Worm (Caenorhabditis elegans) whole organism, L4 larva: ENCODE data around the gene K09E2.3.

Experiments used
- D1046.2 ChIP-seq: fragments of 200-800 bp; sonication (Bioruptor generic); IDR thresholded peaks from 2 replicates; pipeline ENCODE4 v1.3.6; 2022; ENCODE audit warnings: missing genetic modification characterization, missing compliant biosample characterization
- F10B5.3 ChIP-seq: sonication (generic microtip); optimal IDR thresholded peaks from 2 replicates; lab custom pipeline; 2016; ENCODE audit warnings: mild to moderate bottlenecking, missing genetic modification characterization, missing compliant biosample characterization
- F37D6.2 ChIP-seq: sonication (generic microtip); optimal IDR thresholded peaks from 2 replicates; lab custom pipeline; 2016; ENCODE audit warnings: mild to moderate bottlenecking, missing genetic modification characterization, missing compliant biosample characterization
- F49E8.2 ChIP-seq: sonication (generic microtip); optimal IDR thresholded peaks from 2 replicates; lab custom pipeline; 2016; ENCODE audit warnings: missing compliant biosample characterization, mild to moderate bottlenecking, missing genetic modification characterization, borderline replicate concordance
- T26A8.4 ChIP-seq: fragments of 200-800 bp; sonication (Bioruptor generic); IDR thresholded peaks from 2 replicates; pipeline ENCODE4 v1.3.6; 2022; ENCODE audit warnings: missing genetic modification characterization, missing compliant biosample characterization
- Y48G9A.11 ChIP-seq: fragments of 200-800 bp; sonication (Bioruptor generic); IDR thresholded peaks from 2 replicates; pipeline ENCODE4 v1.3.6; 2022; ENCODE audit warnings: missing genetic modification reagents, missing genetic modification characterization, missing compliant biosample characterization
- ZK546.5 ChIP-seq, 2 experiments: sonication (generic microtip); optimal IDR thresholded peaks; 2 replicates each; lab custom pipeline; 2017; ENCODE audit warnings: missing biosample characterization in 2 of 2, missing genetic modification characterization in 2 of 2
- aha-1 ChIP-seq: fragments of 150-350 bp; peaks from one replicate; lab custom pipeline; 2014; ENCODE audit warnings: missing biosample characterization, missing genetic modification characterization
- ama-1 ChIP-seq: fragments of 150-350 bp; optimal IDR thresholded peaks from 2 replicates; lab custom pipeline; 2014; ENCODE audit warnings: inconsistent platforms, mixed read lengths
- arid-1 ChIP-seq: fragments of 200-800 bp; sonication (Bioruptor generic); conservative IDR thresholded peaks from 2 replicates; pipeline ENCODE4 v1.3.6; 2022; ENCODE audit warnings: missing genetic modification reagents, missing genetic modification characterization, missing compliant biosample characterization
- ceh-32 ChIP-seq: sonication (generic microtip); optimal IDR thresholded peaks from 2 replicates; lab custom pipeline; 2016; ENCODE audit warnings: mild to moderate bottlenecking, missing genetic modification characterization, missing compliant biosample characterization; ENCODE audit not compliant: poor library complexity
- ceh-82 ChIP-seq: sonication (generic microtip); optimal IDR thresholded peaks from 2 replicates; lab custom pipeline; 2017; ENCODE audit warnings: missing biosample characterization, missing genetic modification characterization
- cey-2 ChIP-seq: sonication (generic microtip); optimal IDR thresholded peaks from 3 replicates; lab custom pipeline; 2017; ENCODE audit warnings: missing genetic modification characterization, mild to moderate bottlenecking, missing compliant biosample characterization, antibody characterized with exemption, borderline replicate concordance; ENCODE audit not compliant: insufficient read depth
- ctbp-1 ChIP-seq: fragments of 200-800 bp; sonication (Bioruptor generic); IDR thresholded peaks from 2 replicates; pipeline ENCODE4 v1.3.6; 2022; ENCODE audit warnings: missing genetic modification reagents, missing genetic modification characterization, missing compliant biosample characterization
- daf-8 ChIP-seq: fragments of 200-800 bp; sonication (Bioruptor generic); IDR thresholded peaks from 2 replicates; pipeline ENCODE4 v1.3.6; 2022; ENCODE audit warnings: missing genetic modification characterization, missing compliant biosample characterization
- dpl-1 ChIP-seq: fragments of 150-350 bp; optimal IDR thresholded peaks from 2 replicates; lab custom pipeline; 2014; ENCODE audit warnings: missing biosample characterization, missing genetic modification reagents, missing genetic modification characterization
- egl-27 ChIP-seq: sonication (generic microtip); optimal IDR thresholded peaks from 3 replicates; lab custom pipeline; 2017; ENCODE audit warnings: missing biosample characterization, missing genetic modification reagents, missing genetic modification characterization
- egl-43 ChIP-seq: fragments of 200-800 bp; sonication (Bioruptor generic); IDR thresholded peaks from 2 replicates; pipeline ENCODE4 v1.3.6; 2022; ENCODE audit warnings: missing genetic modification reagents, missing genetic modification characterization, missing compliant biosample characterization
- hlh-11 ChIP-seq: fragments of 200-800 bp; sonication (Bioruptor generic); optimal IDR thresholded peaks from 2 replicates; lab custom pipeline; 2018; ENCODE audit warnings: mild to moderate bottlenecking, missing genetic modification characterization, missing compliant biosample characterization
- jun-1 ChIP-seq: fragments of 150-350 bp; optimal IDR thresholded peaks from 2 replicates; lab custom pipeline; 2014; ENCODE audit warnings: missing biosample characterization, missing genetic modification reagents, missing genetic modification characterization
- lin-13 ChIP-seq: fragments of 150-350 bp; optimal IDR thresholded peaks from 2 replicates; lab custom pipeline; 2014; ENCODE audit warnings: missing biosample characterization, missing genetic modification reagents, missing genetic modification characterization
- lin-29 ChIP-seq: fragments of 200-800 bp; sonication (Bioruptor generic); IDR thresholded peaks from 2 replicates; pipeline ENCODE4 v1.3.6; 2022; ENCODE audit warnings: missing genetic modification reagents, missing genetic modification characterization, missing compliant biosample characterization
- lir-3 ChIP-seq: sonication (generic microtip); optimal IDR thresholded peaks from 2 replicates; lab custom pipeline; 2016; ENCODE audit warnings: mild to moderate bottlenecking, missing genetic modification characterization, missing compliant biosample characterization
- lsy-2 ChIP-seq, 2 experiments: fragments of 150-350 bp in 1 of 2; sonication (generic microtip) in 1 of 2; optimal IDR thresholded peaks; 2 replicates each; lab custom pipeline; 2014 to 2017; ENCODE audit warnings: missing biosample characterization in 2 of 2, missing genetic modification characterization in 2 of 2
- mdt-29 ChIP-seq: fragments of 200-800 bp; sonication (Bioruptor generic); IDR thresholded peaks from 2 replicates; pipeline ENCODE4 v1.3.6; 2022; ENCODE audit warnings: missing genetic modification reagents, missing genetic modification characterization, missing compliant biosample characterization
- mep-1 ChIP-seq: fragments of 150-350 bp; sonication (generic microtip); optimal IDR thresholded peaks from 3 replicates; lab custom pipeline; 2014; ENCODE audit warnings: missing biosample characterization, missing genetic modification characterization
- nhr-102 ChIP-seq: sonication (generic microtip); optimal IDR thresholded peaks from 2 replicates; lab custom pipeline; 2016; ENCODE audit warnings: mild to moderate bottlenecking, missing genetic modification characterization, moderate library complexity, missing compliant biosample characterization
- nhr-111 ChIP-seq: fragments of 200-800 bp; sonication (Bioruptor generic); optimal IDR thresholded peaks from 2 replicates; lab custom pipeline; 2018; ENCODE audit warnings: mild to moderate bottlenecking, missing genetic modification characterization, missing compliant biosample characterization
- nhr-237 ChIP-seq: sonication (generic microtip); optimal IDR thresholded peaks from 2 replicates; lab custom pipeline; 2017; ENCODE audit warnings: missing biosample characterization, missing genetic modification characterization
- nhr-41 ChIP-seq: fragments of 200-800 bp; sonication (Bioruptor generic); IDR thresholded peaks from 2 replicates; pipeline ENCODE4 v1.3.6; 2022; ENCODE audit warnings: missing genetic modification reagents, missing genetic modification characterization, missing compliant biosample characterization
- nhr-42 ChIP-seq: fragments of 200-800 bp; sonication (Bioruptor generic); IDR thresholded peaks from 2 replicates; pipeline ENCODE4 v1.3.6; 2022; ENCODE audit warnings: missing genetic modification characterization, missing compliant biosample characterization
- nhr-48 ChIP-seq: sonication (generic microtip); optimal IDR thresholded peaks from 2 replicates; lab custom pipeline; 2016; ENCODE audit warnings: mild to moderate bottlenecking, missing genetic modification characterization, missing compliant biosample characterization
- nhr-6 ChIP-seq: fragments of 150-350 bp; optimal IDR thresholded peaks from 2 replicates; lab custom pipeline; 2014; ENCODE audit warnings: missing biosample characterization, missing genetic modification characterization
- php-3 ChIP-seq: fragments of 200-800 bp; sonication (Bioruptor generic); IDR thresholded peaks from 2 replicates; pipeline ENCODE4 v1.3.6; 2022; ENCODE audit warnings: missing genetic modification reagents, missing genetic modification characterization, missing compliant biosample characterization
- rbr-2 ChIP-seq: sonication (generic microtip); optimal IDR thresholded peaks from 2 replicates; lab custom pipeline; 2016; ENCODE audit warnings: missing genotype, missing genetic modification characterization, missing compliant biosample characterization
- skn-1 ChIP-seq: fragments of 150-350 bp; optimal IDR thresholded peaks from 2 replicates; lab custom pipeline; 2014; ENCODE audit warnings: missing biosample characterization, missing genetic modification characterization
- snpc-1.2 ChIP-seq: fragments of 200-800 bp; sonication (Bioruptor generic); IDR thresholded peaks from 2 replicates; pipeline ENCODE4 v1.3.6; 2022; ENCODE audit warnings: missing genetic modification reagents, missing genetic modification characterization, missing compliant biosample characterization
- spr-1 ChIP-seq: sonication (generic microtip); optimal IDR thresholded peaks from 2 replicates; lab custom pipeline; 2016; ENCODE audit warnings: mild to moderate bottlenecking, missing genetic modification characterization, missing compliant biosample characterization
- spr-3 ChIP-seq: fragments of 200-800 bp; sonication (Bioruptor generic); optimal IDR thresholded peaks from 2 replicates; lab custom pipeline; 2018; ENCODE audit warnings: mild to moderate bottlenecking, missing genetic modification characterization, missing compliant biosample characterization
- tra-1 ChIP-seq: fragments of 200-800 bp; sonication (Bioruptor generic); IDR thresholded peaks from 2 replicates; pipeline ENCODE4 v1.3.6; 2022; ENCODE audit warnings: missing genetic modification reagents, missing genetic modification characterization, missing compliant biosample characterization
- unc-39 ChIP-seq: sonication (generic microtip); optimal IDR thresholded peaks from 2 replicates; lab custom pipeline; 2017; ENCODE audit warnings: missing biosample characterization, missing genetic modification characterization
- vab-7 ChIP-seq: fragments of 200-800 bp; sonication (Bioruptor generic); IDR thresholded peaks from 2 replicates; pipeline ENCODE4 v1.3.6; 2022; ENCODE audit warnings: missing genetic modification reagents, missing genetic modification characterization, missing compliant biosample characterization
- zag-1 ChIP-seq: fragments of 150-350 bp; optimal IDR thresholded peaks from 2 replicates; lab custom pipeline; 2014; ENCODE audit warnings: missing biosample characterization, missing genetic modification characterization
- ztf-11 ChIP-seq: fragments of 150-350 bp; optimal IDR thresholded peaks from 2 replicates; lab custom pipeline; 2014; ENCODE audit warnings: missing biosample characterization, missing genetic modification characterization
- ztf-7 ChIP-seq: fragments of 150-350 bp; optimal IDR thresholded peaks from 2 replicates; lab custom pipeline; 2014; ENCODE audit warnings: missing biosample characterization, missing genetic modification characterization

Gene K09E2.3

DNA sequence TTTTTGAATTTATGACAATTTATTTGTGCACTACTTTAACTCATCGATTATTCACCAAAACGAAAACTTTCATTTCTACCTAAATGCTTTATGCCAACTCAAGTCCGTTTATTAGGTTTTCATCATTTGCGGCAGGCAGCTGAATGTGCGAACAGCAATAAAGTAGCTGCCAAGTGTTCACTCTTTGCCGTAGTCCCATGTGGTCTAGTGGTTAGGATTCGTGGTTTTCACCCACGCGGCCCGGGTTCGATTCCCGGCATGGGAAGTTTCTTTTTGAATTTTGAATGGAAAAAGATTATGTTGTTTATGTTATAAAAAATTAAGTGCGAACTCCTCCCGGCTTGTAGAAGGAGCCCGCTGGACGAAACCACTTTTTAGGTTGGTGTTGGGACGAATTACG is 26.6 kb upstream of the K09E2.3 start (continued):
- peak; percentile 35 for TF ChIP-seq rbr-2 (tag; lab: Kevin White, UChicago)
- no peak for TF ChIP-seq cey-2 (tag; lab: Kevin White, UChicago)
- TF ChIP-seq daf-8: 0 out of 2 replicates have a peak, but pooled peaks have one; percentile 67
- TF ChIP-seq ceh-82 (tag; lab: Kevin White, UChicago): no peak
- no peak for TF ChIP-seq ZK546.5 (tag; optimal IDR thresholded peaks at IDR 0.05; lab: Kevin White, UChicago)
- peak; percentile 92 for TF ChIP-seq snpc-1.2 (GFP tag; lab: Robert Waterston, UW)
- TF ChIP-seq spr-3 (GFP tag; lab: Kevin White, UChicago): peak; percentile 53
- TF ChIP-seq F10B5.3 (tag; lab: Kevin White, UChicago): no peak
- TF ChIP-seq ceh-32: no peak
- no peak for TF ChIP-seq nhr-237 (tag; lab: Kevin White, UChicago)
- TF ChIP-seq lin-13: peak; percentile 39
- TF ChIP-seq mep-1 (tag; lab: Kevin White, UChicago): peak; percentile 51
- TF ChIP-seq nhr-42 (GFP tag; lab: Robert Waterston, UW): peak; percentile 74; the same call in 1 of the 2 replicates
- no peak for TF ChIP-seq zag-1 (tag; lab: Kevin White, UChicago)
- TF ChIP-seq nhr-48 (tag; lab: Kevin White, UChicago): peak; percentile 65
- no peak for TF ChIP-seq skn-1 (tag; lab: Kevin White, UChicago)
- TF ChIP-seq aha-1 (tag; lab: Kevin White, UChicago): peak; percentile 87
- TF ChIP-seq ama-1 (lab: Kevin White, UChicago): no peak
- TF ChIP-seq jun-1: no peak
- peak; percentile 71 for TF ChIP-seq tra-1 (GFP tag; lab: Robert Waterston, UW)
- TF ChIP-seq vab-7: peak; percentile 89
- TF ChIP-seq hlh-11 (tag; lab: Kevin White, UChicago): no peak
- TF ChIP-seq Y48G9A.11: peak; percentile 61; the same call in 1 of the 2 replicates

ce11 chrX:8646997-8647396 is 25.9 kb upstream of the K09E2.3 start, which contains the start of gene F12D9.2:
F12D9.2 (minus strand) TSS chrX:8647097.
- no peak for TF ChIP-seq D1046.2 (GFP tag; lab: Robert Waterston, UW)
- TF ChIP-seq nhr-6: no peak
- TF ChIP-seq nhr-41 (GFP tag; lab: Robert Waterston, UW): no peak
- no peak for TF ChIP-seq jun-1
- TF ChIP-seq F37D6.2: no peak
- no peak for TF ChIP-seq lsy-2 (tag; optimal IDR thresholded peaks at IDR 0.05; lab: Kevin White, UChicago)
- TF ChIP-seq mdt-29: no peak
- TF ChIP-seq ztf-7: no peak
- no peak for TF ChIP-seq egl-43 (GFP tag; lab: Robert Waterston, UW)
- no peak for TF ChIP-seq ctbp-1 (GFP tag; lab: Robert Waterston, UW)
- TF ChIP-seq lin-29 (GFP tag; lab: Robert Waterston, UW): no peak
- no peak for TF ChIP-seq ztf-11 (tag; lab: Kevin White, UChicago)
- no peak for TF ChIP-seq unc-39 (tag; lab: Kevin White, UChicago)
- no peak for TF ChIP-seq egl-27 (tag; lab: Kevin White, UChicago)
- TF ChIP-seq F49E8.2 (tag; lab: Kevin White, UChicago): no peak
- TF ChIP-seq lir-3 (tag; lab: Kevin White, UChicago): no peak
- TF ChIP-seq arid-1 (GFP tag; lab: Robert Waterston, UW): no peak
- TF ChIP-seq nhr-111 (GFP tag; lab: Kevin White, UChicago): no peak
- TF ChIP-seq dpl-1 (GFP tag; lab: Kevin White, UChicago): no peak

DNA sequence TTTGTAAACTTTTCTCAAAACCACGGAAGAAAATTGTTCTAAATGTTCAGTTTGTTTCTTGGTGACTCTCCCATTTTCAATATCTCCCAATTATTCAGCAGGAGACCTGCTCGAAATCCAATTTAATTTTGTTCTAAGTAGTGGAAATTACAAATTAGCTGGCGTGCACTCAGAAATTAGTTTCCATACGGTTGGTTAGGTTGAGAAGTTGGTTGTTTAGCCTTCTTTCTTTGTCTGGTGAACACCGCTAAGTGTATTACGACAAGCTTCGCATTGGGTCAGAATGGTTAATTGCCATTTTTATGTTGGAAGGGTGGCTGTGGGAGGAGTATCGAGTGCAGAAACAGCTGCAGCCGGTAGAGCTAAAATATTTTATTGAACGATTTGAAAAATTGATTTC is 24.3 kb upstream of the K09E2.3 start:
- TF ChIP-seq lir-3 (tag; lab: Kevin White, UChicago): no peak
- no peak for TF ChIP-seq T26A8.4
- TF ChIP-seq nhr-102: no peak
- 0 out of 2 replicates have a peak, but pooled peaks have one; percentile 8 for TF ChIP-seq vab-7
- no peak for TF ChIP-seq spr-1 (tag; lab: Kevin White, UChicago)
- TF ChIP-seq php-3 (GFP tag; lab: Robert Waterston, UW): no peak
- TF ChIP-seq ama-1 (lab: Kevin White, UChicago): no peak
